Fruit fly (Drosophila melanogaster) whole organism, embryonic: Measurements from ENCODE around the gene AstC-R2.
A peak's percentile ranks its signal among the peaks of the same experiment; 100 is the strongest.

ENCODE experiments used
- Awh ChIP-seq: fragments of 200-800 bp; sonication (Bioruptor generic); IDR thresholded peaks from 2 replicates; pipeline ENCODE4, ENCODE4 v1.3.6; 2022; ENCODE audit warnings: missing biosample characterization, missing genetic modification characterization
- CG10209 ChIP-seq: fragments of 200-800 bp; sonication (Bioruptor generic); optimal IDR thresholded peaks from 3 replicates; lab custom pipeline; 2017; ENCODE audit warnings: missing biosample characterization, mild to moderate bottlenecking, missing genetic modification characterization, missing genetic modification reagents
- CG10321 ChIP-seq: fragments of 200-800 bp; sonication (Bioruptor generic); IDR thresholded peaks from 2 replicates; pipeline ENCODE4 v1.3.6; 2022; ENCODE audit warnings: missing biosample characterization, missing genetic modification characterization
- CG10979 ChIP-seq: fragments of 200-800 bp; sonication (Bioruptor generic); optimal IDR thresholded peaks from 2 replicates; lab custom pipeline; 2018; ENCODE audit warnings: missing biosample characterization, mild to moderate bottlenecking, missing genetic modification characterization, moderate library complexity
- CG11398 ChIP-seq: fragments of 200-800 bp; sonication (Bioruptor generic); optimal IDR thresholded peaks from 2 replicates; lab custom pipeline; 2016; ENCODE audit warnings: missing biosample characterization, missing genetic modification characterization
- CG11696 ChIP-seq: fragments of 200-800 bp; sonication (Bioruptor generic); IDR thresholded peaks from 2 replicates; pipeline ENCODE4 v1.3.6; 2022; ENCODE audit warnings: missing biosample characterization, missing genetic modification characterization
- CG12659 ChIP-seq: fragments of 200-800 bp; sonication (Bioruptor generic); optimal IDR thresholded peaks from 3 replicates; lab custom pipeline; 2017; ENCODE audit warnings: mild to moderate bottlenecking, missing biosample characterization, missing genetic modification reagents, missing genetic modification characterization
- CG12769 ChIP-seq: fragments of 200-800 bp; sonication (Bioruptor generic); optimal IDR thresholded peaks from 2 replicates; lab custom pipeline; 2019; ENCODE audit warnings: missing biosample characterization, mild to moderate bottlenecking, missing genetic modification characterization, moderate library complexity
- CG13296 ChIP-seq: fragments of 200-800 bp; sonication (Bioruptor generic); optimal IDR thresholded peaks from 3 replicates; lab custom pipeline; 2018; ENCODE audit warnings: missing biosample characterization, mild to moderate bottlenecking, missing genetic modification characterization
- CG13775 ChIP-seq: fragments of 200-800 bp; sonication (Bioruptor generic); optimal IDR thresholded peaks from 3 replicates; lab custom pipeline; 2017; ENCODE audit warnings: missing biosample characterization, mild to moderate bottlenecking, missing genetic modification characterization
- CG15514 ChIP-seq: fragments of 200-800 bp; sonication (Bioruptor generic); optimal IDR thresholded peaks from 3 replicates; lab custom pipeline; 2017; ENCODE audit warnings: missing biosample characterization, missing genetic modification characterization, mild to moderate bottlenecking, moderate library complexity, missing genetic modification reagents
- CG16813 ChIP-seq: fragments of 200-800 bp; sonication (Bioruptor generic); IDR thresholded peaks from 3 replicates; pipeline ENCODE4 v1.3.6; 2022; ENCODE audit warnings: missing biosample characterization, missing genetic modification characterization; ENCODE audit not compliant: partially characterized antibody
- CG17328 ChIP-seq: fragments of 200-800 bp; sonication (Bioruptor generic); IDR thresholded peaks from 2 replicates; pipeline ENCODE4 v1.3.6; 2022; ENCODE audit warnings: missing biosample characterization, missing genetic modification characterization
- CG2116 ChIP-seq: fragments of 200-800 bp; sonication (Bioruptor generic); optimal IDR thresholded peaks from 3 replicates; lab custom pipeline; 2018; ENCODE audit warnings: missing biosample characterization, mild to moderate bottlenecking, missing genetic modification characterization
- CG2202 ChIP-seq: fragments of 200-800 bp; sonication (Bioruptor generic); optimal IDR thresholded peaks from 2 replicates; lab custom pipeline; 2018; ENCODE audit warnings: missing biosample characterization, mild to moderate bottlenecking, missing genetic modification characterization
- CG2678 ChIP-seq: fragments of 200-800 bp; sonication (Bioruptor generic); optimal IDR thresholded peaks from 3 replicates; lab custom pipeline; 2019; ENCODE audit warnings: missing biosample characterization, mild to moderate bottlenecking, missing genetic modification characterization, moderate library complexity
- CG30431 ChIP-seq: fragments of 200-800 bp; sonication (Bioruptor generic); optimal IDR thresholded peaks from 2 replicates; lab custom pipeline; 2017; ENCODE audit warnings: missing biosample characterization, missing genetic modification characterization
- CG6813 ChIP-seq: fragments of 200-800 bp; sonication (Bioruptor generic); optimal IDR thresholded peaks from 2 replicates; lab custom pipeline; 2017; ENCODE audit warnings: missing biosample characterization, missing genetic modification characterization, mild to moderate bottlenecking, moderate library complexity, missing genetic modification reagents
- CG8359 ChIP-seq: fragments of 200-800 bp; sonication (Bioruptor generic); optimal IDR thresholded peaks from 2 replicates; lab custom pipeline; 2017; ENCODE audit warnings: missing biosample characterization, mild to moderate bottlenecking, missing genetic modification characterization, borderline replicate concordance
- CG8388 ChIP-seq: fragments of 200-800 bp; sonication (Bioruptor generic); optimal IDR thresholded peaks from 2 replicates; lab custom pipeline; 2019; ENCODE audit warnings: missing biosample characterization, mild to moderate bottlenecking, missing genetic modification characterization, moderate library complexity
- CG8765 ChIP-seq: fragments of 200-800 bp; sonication (Bioruptor generic); IDR thresholded peaks from 2 replicates; pipeline ENCODE4 v1.3.6; 2022; ENCODE audit warnings: missing biosample characterization, missing genetic modification characterization
- Camta ChIP-seq: fragments of 200-800 bp; sonication (Bioruptor generic); optimal IDR thresholded peaks from 2 replicates; lab custom pipeline; 2016; ENCODE audit warnings: missing biosample characterization, missing genetic modification characterization
- Dbx ChIP-seq: fragments of 200-800 bp; sonication (Bioruptor generic); IDR thresholded peaks from 3 replicates; pipeline ENCODE4 v1.3.6; 2022; ENCODE audit warnings: missing biosample characterization, missing genetic modification characterization
- Dek ChIP-seq: fragments of 200-800 bp; sonication (Bioruptor generic); optimal IDR thresholded peaks from 3 replicates; lab custom pipeline; 2019; ENCODE audit warnings: missing biosample characterization, mild to moderate bottlenecking, missing genetic modification characterization, moderate library complexity
- Ets65A ChIP-seq: fragments of 200-800 bp; sonication (Bioruptor generic); peaks from one replicate; lab custom pipeline; 2016; ENCODE audit warnings: missing biosample characterization, missing genetic modification characterization
- Fer3 ChIP-seq: fragments of 200-800 bp; sonication (Bioruptor generic); optimal IDR thresholded peaks from 2 replicates; lab custom pipeline; 2018; ENCODE audit warnings: missing biosample characterization, mild to moderate bottlenecking, missing genetic modification characterization, moderate library complexity
- Hsf ChIP-seq: fragments of 200-800 bp; sonication (Bioruptor generic); optimal IDR thresholded peaks from 3 replicates; lab custom pipeline; 2016; ENCODE audit warnings: missing biosample characterization, missing genetic modification characterization
- MBD-R2 ChIP-seq: fragments of 200-800 bp; sonication (Bioruptor generic); IDR thresholded peaks from 2 replicates; pipeline ENCODE4 v1.3.6; 2022; ENCODE audit warnings: missing biosample characterization, missing genetic modification characterization
- Mad ChIP-seq: fragments of 200-800 bp; sonication (Bioruptor generic); optimal IDR thresholded peaks from 2 replicates; lab custom pipeline; 2016; ENCODE audit warnings: missing biosample characterization, missing genetic modification characterization
- Mrtf ChIP-seq: fragments of 200-800 bp; sonication (Bioruptor generic); IDR thresholded peaks from 3 replicates; pipeline ENCODE4 v1.3.6; 2022; ENCODE audit warnings: missing biosample characterization, missing genetic modification characterization
- NfI ChIP-seq: fragments of 200-800 bp; sonication (Bioruptor generic); optimal IDR thresholded peaks from 3 replicates; lab custom pipeline; 2018; ENCODE audit warnings: missing biosample characterization, mild to moderate bottlenecking, missing genetic modification characterization, moderate library complexity
- Oli ChIP-seq: fragments of 200-800 bp; sonication (Bioruptor generic); optimal IDR thresholded peaks from 2 replicates; lab custom pipeline; 2018; ENCODE audit warnings: missing biosample characterization, mild to moderate bottlenecking, missing genetic modification characterization, moderate library complexity
- Sry-β ChIP-seq: fragments of 200-800 bp; sonication (Bioruptor generic); optimal IDR thresholded peaks from 2 replicates; lab custom pipeline; 2018; ENCODE audit warnings: missing biosample characterization, mild to moderate bottlenecking, missing genetic modification characterization, moderate library complexity
- Stat92E ChIP-seq, 3 experiments: fragments of >200 bp in 2 of 3; fragments of 200-800 bp in 1 of 3; sonication (Bioruptor generic) in 1 of 3; optimal IDR thresholded peaks; 2 replicates each; lab custom pipeline; 2017 to 2019; ENCODE audit warnings: missing biosample characterization in 3 of 3, missing genetic modification characterization in 3 of 3, mild to moderate bottlenecking in 1 of 3, moderate library complexity in 1 of 3
- caup ChIP-seq: fragments of 200-800 bp; sonication (Bioruptor generic); optimal IDR thresholded peaks from 3 replicates; lab custom pipeline; 2017; ENCODE audit warnings: missing biosample characterization, mild to moderate bottlenecking, missing genetic modification characterization, moderate library complexity; ENCODE audit not compliant: severe bottlenecking
- exex ChIP-seq: fragments of 200-800 bp; sonication (Bioruptor generic); optimal IDR thresholded peaks from 4 replicates; lab custom pipeline; 2018; ENCODE audit warnings: missing biosample characterization, mild to moderate bottlenecking, missing genetic modification characterization, moderate library complexity
- grn ChIP-seq: fragments of 200-800 bp; sonication (Bioruptor generic); optimal IDR thresholded peaks from 3 replicates; lab custom pipeline; 2017; ENCODE audit warnings: missing biosample characterization, missing genetic modification characterization
- hkb ChIP-seq, 2 experiments: fragments of 200-800 bp in 1 of 2; fragments of >200 bp in 1 of 2; sonication (Bioruptor generic) in 1 of 2; IDR thresholded peaks in 1 of 2; optimal IDR thresholded peaks in 1 of 2; 2 replicates each; pipeline versions ENCODE4 v1.3.6 to Lab custom; 2017 to 2022; ENCODE audit warnings: missing biosample characterization in 1 of 2, missing genetic modification characterization in 1 of 2
- hth ChIP-seq: fragments of >200 bp; optimal IDR thresholded peaks from 2 replicates; lab custom pipeline; 2017; ENCODE audit warnings: inconsistent platforms
- jigr1 ChIP-seq: fragments of 200-800 bp; sonication (Bioruptor generic); IDR thresholded peaks from 3 replicates; pipeline ENCODE4 v1.3.6; 2022; ENCODE audit warnings: missing biosample characterization, missing genetic modification characterization
- kay ChIP-seq: fragments of 200-800 bp; sonication (Bioruptor generic); optimal IDR thresholded peaks from 2 replicates; lab custom pipeline; 2016; ENCODE audit warnings: missing biosample characterization, missing genetic modification characterization
- klu ChIP-seq: fragments of 200-800 bp; sonication (Bioruptor generic); IDR thresholded peaks from 2 replicates; pipeline ENCODE4 v1.3.6; 2022; ENCODE audit warnings: missing biosample characterization, missing genetic modification characterization
- nerfin-1 ChIP-seq: fragments of 200-800 bp; sonication (Bioruptor generic); optimal IDR thresholded peaks from 3 replicates; lab custom pipeline; 2019; ENCODE audit warnings: missing biosample characterization, mild to moderate bottlenecking, missing genetic modification characterization, moderate library complexity
- pfk ChIP-seq: fragments of 200-800 bp; sonication (Bioruptor generic); optimal IDR thresholded peaks from 2 replicates; lab custom pipeline; 2018; ENCODE audit warnings: missing biosample characterization, mild to moderate bottlenecking, missing genetic modification characterization, moderate library complexity
- pita ChIP-seq: fragments of 200-800 bp; sonication (Bioruptor generic); optimal IDR thresholded peaks from 2 replicates; lab custom pipeline; 2017; ENCODE audit warnings: missing biosample characterization, mild to moderate bottlenecking, missing genetic modification characterization
- pum ChIP-seq: fragments of 200-800 bp; sonication (Bioruptor generic); optimal IDR thresholded peaks from 2 replicates; lab custom pipeline; 2016; ENCODE audit warnings: missing biosample characterization, missing genetic modification characterization
- slou ChIP-seq: fragments of 200-800 bp; sonication (Bioruptor generic); optimal IDR thresholded peaks from 3 replicates; lab custom pipeline; 2016; ENCODE audit warnings: missing biosample characterization, missing genetic modification characterization
- tll ChIP-seq, 2 experiments: fragments of 200-800 bp in 1 of 2; fragments of >200 bp in 1 of 2; sonication (Bioruptor generic) in 1 of 2; optimal IDR thresholded peaks; 2 replicates each; lab custom pipeline; 2017 to 2019; ENCODE audit warnings: missing biosample characterization in 2 of 2, missing genetic modification characterization in 2 of 2, mild to moderate bottlenecking in 1 of 2, moderate library complexity in 1 of 2
- ttk ChIP-seq: fragments of 200-800 bp; sonication (Bioruptor generic); IDR thresholded peaks from 2 replicates; pipeline ENCODE4 v2.1.2; 2022; ENCODE audit warnings: missing biosample characterization, missing genetic modification characterization

Gene AstC-R2

dm6 chr3L:18460987-18461403 is 41.4 kb downstream of the AstC-R2 start, which contains the start of gene CG32196 (continued):
- peak; percentile 22; the same call in 1 of the 2 replicates for TF ChIP-seq CG10321 (GFP tag; lab: Robert Waterston, UW)
- TF ChIP-seq CG15514 (GFP tag; lab: Kevin White, UChicago): peak; percentile 48
- peak; percentile 89 for TF ChIP-seq CG8388
- TF ChIP-seq CG2202 (tag; lab: Kevin White, UChicago): peak; percentile 60
- peak; percentile 43 for TF ChIP-seq MBD-R2 (GFP tag; lab: Robert Waterston, UW)
- TF ChIP-seq CG30431 (GFP tag; lab: Kevin White, UChicago): no peak
- peak; percentile 62 for TF ChIP-seq CG8359 (GFP tag; lab: Kevin White, UChicago)
- TF ChIP-seq pum: peak; percentile 20
- peak; percentile 44 for TF ChIP-seq Hsf
- TF ChIP-seq hkb (optimal IDR thresholded peaks at IDR 0.05; lab: Kevin White, UChicago): no peak
- TF ChIP-seq hkb (GFP tag; IDR thresholded peaks at IDR 0.05; lab: Robert Waterston, UW): peak; percentile 78
- no peak for TF ChIP-seq pita (GFP tag; lab: Kevin White, UChicago)
- peak; percentile 14 for TF ChIP-seq CG12769
- TF ChIP-seq Oli: peak; percentile 88
- TF ChIP-seq Ets65A (GFP tag; lab: Kevin White, UChicago): peak; percentile 92
- TF ChIP-seq NfI (GFP tag; lab: Kevin White, UChicago): peak; percentile 73
- no peak for TF ChIP-seq pfk (GFP tag; lab: Kevin White, UChicago)
- peak; percentile 84 for TF ChIP-seq CG10209 (GFP tag; lab: Kevin White, UChicago)
- TF ChIP-seq Dbx (GFP tag; lab: Robert Waterston, UW): peak; percentile 82; the same call in 2 of the 3 replicates
- peak; percentile 87 for TF ChIP-seq Dek (tag; lab: Kevin White, UChicago)
- no peak; the same call in 1 of the 2 replicates for TF ChIP-seq CG8765 (GFP tag; lab: Robert Waterston, UW)
- peak; percentile 81; the same call in 1 of the 2 replicates for TF ChIP-seq klu (GFP tag; lab: Robert Waterston, UW)
- no peak for TF ChIP-seq CG16813 (GFP tag; lab: Robert Waterston, UW)
- TF ChIP-seq CG12659 (GFP tag; lab: Kevin White, UChicago): peak; percentile 90
- TF ChIP-seq CG6813 (GFP tag; lab: Kevin White, UChicago): peak; percentile 73
- peak; percentile 83 for TF ChIP-seq CG13775 (GFP tag; lab: Kevin White, UChicago)
- TF ChIP-seq grn (GFP tag; lab: Kevin White, UChicago): peak; percentile 71
- peak; percentile 52; the same call in 1 of the 2 replicates for TF ChIP-seq CG11696 (GFP tag; lab: Robert Waterston, UW)
- TF ChIP-seq exex (tag; lab: Kevin White, UChicago): peak; percentile 62
- TF ChIP-seq ttk (GFP tag; lab: Robert Waterston, UW): peak; percentile 79
- no peak for TF ChIP-seq tll (GFP tag; optimal IDR thresholded peaks at IDR 0.05; lab: Kevin White, UChicago)
- TF ChIP-seq slou (GFP tag; lab: Kevin White, UChicago): peak; percentile 37
- peak; percentile 87 for TF ChIP-seq nerfin-1 (tag; lab: Kevin White, UChicago)
- peak; percentile 74 for TF ChIP-seq Awh
- TF ChIP-seq caup (GFP tag; lab: Kevin White, UChicago): peak; percentile 76
- no peak for TF ChIP-seq Stat92E (GFP tag; optimal IDR thresholded peaks at IDR 0.05; lab: Kevin White, UChicago)
- peak; percentile 93 for TF ChIP-seq CG2678 (tag; lab: Kevin White, UChicago)
- peak; percentile 22 for TF ChIP-seq kay (GFP tag; lab: Kevin White, UChicago)
- TF ChIP-seq CG2116 (GFP tag; lab: Kevin White, UChicago): peak; percentile 40
- TF ChIP-seq jigr1 (GFP tag; lab: Robert Waterston, UW): peak; percentile 19; the same call in 1 of the 3 replicates
- TF ChIP-seq Mrtf: peak; percentile 49; the same call in 1 of the 3 replicates
- peak; percentile 81 for TF ChIP-seq CG17328 (GFP tag; lab: Robert Waterston, UW)
- TF ChIP-seq Camta (GFP tag; lab: Kevin White, UChicago): no peak
- TF ChIP-seq Sry-β: peak; percentile 35
- no peak for TF ChIP-seq hth (lab: Kevin White, UChicago)
- TF ChIP-seq Fer3 (tag; lab: Kevin White, UChicago): peak; percentile 86
- no peak for TF ChIP-seq Mad (GFP tag; lab: Kevin White, UChicago)
- TF ChIP-seq CG11398 (GFP tag; lab: Kevin White, UChicago): no peak
- TF ChIP-seq CG13296 (GFP tag; lab: Kevin White, UChicago): peak; percentile 77
- peak; percentile 89 for TF ChIP-seq CG10979
